Fruit fly (Drosophila melanogaster) whole organism: ENCODE results near the gene CG5895.

Experiments
- CG8478 ChIP-seq: fragments of >200 bp; optimal IDR thresholded peaks from 2 replicates; lab custom pipeline; 2018; ENCODE audit warnings: inconsistent platforms
- Dll ChIP-seq: fragments of >200 bp; optimal IDR thresholded peaks from 2 replicates; lab custom pipeline; 2017
- EcR ChIP-seq, 2 experiments: fragments of >200 bp; optimal IDR thresholded peaks; 2 replicates each; lab custom pipeline; 2017; ENCODE audit warnings: missing biosample characterization in 2 of 2, missing genetic modification characterization in 2 of 2, missing genetic modification reagents in 2 of 2
- pan ChIP-seq: fragments of >200 bp; optimal IDR thresholded peaks from 2 replicates; lab custom pipeline; 2017
- psq ChIP-seq: fragments of >200 bp; optimal IDR thresholded peaks from 2 replicates; lab custom pipeline; 2017
- usp ChIP-seq: fragments of >200 bp; optimal IDR thresholded peaks from 2 replicates; lab custom pipeline; 2017; ENCODE audit warnings: missing biosample characterization, missing genetic modification characterization, mixed read lengths

- no peak for TF ChIP-seq usp (GFP tag; lab: Kevin White, UChicago)
- TF ChIP-seq Dll (lab: Kevin White, UChicago), result no peak
- TF ChIP-seq psq (lab: Kevin White, UChicago), result no peak
- TF ChIP-seq CG8478 (lab: Kevin White, UChicago), result no peak
- no peak for TF ChIP-seq pan (lab: Kevin White, UChicago)
- no peak for TF ChIP-seq EcR (GFP tag; optimal IDR thresholded peaks at IDR 0.05; lab: Kevin White, UChicago)
Measured at dm6 chr3L:16018721-16019120, 16.6 kb upstream of the CG5895 start.
